Worm (Caenorhabditis elegans): ENCODE data around the gene C30G12.6.
A peak's percentile ranks its signal among the peaks of the same experiment; 100 is the strongest.

Gene C30G12.6

ce11 chrII:7289923-7290476, 5.8 kb downstream of the C30G12.6 start, which contains the start of gene C30G12.2:
Gene C30G12.2, plus strand, starts transcription at chrII:7290426.
- TF ChIP-seq ceh-83 (GFP tag; optimal IDR thresholded peaks at IDR 0.05) = no peak
- no peak for TF ChIP-seq nhr-28 (tag; optimal IDR thresholded peaks at IDR 0.05)
- no peak for TF ChIP-seq M03D4.4 (tag; optimal IDR thresholded peaks at IDR 0.05)
- TF ChIP-seq nhr-2 (tag; optimal IDR thresholded peaks at IDR 0.05) = no peak

DNA sequence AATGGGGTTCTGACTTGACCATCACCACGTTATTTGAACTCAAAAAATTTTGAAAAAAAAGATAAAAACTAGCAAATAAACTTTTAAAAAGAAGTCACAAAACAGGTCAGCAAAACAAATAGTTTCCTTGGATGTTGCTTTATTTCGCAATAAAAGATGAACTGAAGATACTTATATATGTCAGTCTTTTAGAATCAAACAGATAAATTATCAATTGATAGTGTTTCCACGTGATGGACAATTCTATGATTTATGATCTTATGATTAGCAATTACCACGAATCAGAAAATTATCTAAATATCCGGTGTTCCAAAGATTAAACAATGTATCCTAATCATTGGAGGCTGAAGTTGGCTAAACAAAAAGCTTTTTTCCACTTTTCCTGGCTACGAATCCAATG, 8.1 kb downstream of the C30G12.6 start:
- TF ChIP-seq elt-3 (tag; optimal IDR thresholded peaks at IDR 0.05) (peak; percentile 73), unc-62 (GFP tag; optimal IDR thresholded peaks at IDR 0.05) (no peak)

ce11 chrII:7287140-7287539, 8.7 kb downstream of the C30G12.6 start:
- no peak for TF ChIP-seq drap-1 (GFP tag; optimal IDR thresholded peaks at IDR 0.05)
- TF ChIP-seq tbx-8 (GFP tag; optimal IDR thresholded peaks at IDR 0.05) = no peak
- no peak for TF ChIP-seq nhr-76 (tag; optimal IDR thresholded peaks at IDR 0.05)
- TF ChIP-seq hlh-1 (tag; optimal IDR thresholded peaks at IDR 0.05) = no peak
- no peak for TF ChIP-seq ceh-39 (tag; optimal IDR thresholded peaks at IDR 0.05)
- TF ChIP-seq unc-39 (tag; optimal IDR thresholded peaks at IDR 0.05) = no peak
- no peak for TF ChIP-seq mls-2 (tag; optimal IDR thresholded peaks at IDR 0.05)
- no peak for TF ChIP-seq zip-8 (tag; optimal IDR thresholded peaks at IDR 0.05)
- TF ChIP-seq M03D4.4 (tag; optimal IDR thresholded peaks at IDR 0.05) = no peak
- TF ChIP-seq mep-1 (tag; optimal IDR thresholded peaks at IDR 0.05) = no peak
- no peak for TF ChIP-seq ceh-43 (GFP tag; optimal IDR thresholded peaks at IDR 0.05)

ce11 chrII:7283063-7283462, 12.8 kb downstream of the C30G12.6 start:
- TF ChIP-seq ceh-39 (tag; optimal IDR thresholded peaks at IDR 0.05) (no peak), flh-1 (GFP tag; optimal IDR thresholded peaks at IDR 0.05) (no peak), sptf-1 (tag; optimal IDR thresholded peaks at IDR 0.05) (no peak), nhr-237 (tag; optimal IDR thresholded peaks at IDR 0.05) (no peak), nhr-76 (tag; optimal IDR thresholded peaks at IDR 0.05) (no peak), unc-62 (GFP tag; optimal IDR thresholded peaks at IDR 0.05) (no peak), drap-1 (GFP tag; optimal IDR thresholded peaks at IDR 0.05) (no peak), ces-1 (GFP tag; optimal IDR thresholded peaks at IDR 0.05) (no peak), mab-5 (tag; optimal IDR thresholded peaks at IDR 0.05) (no peak), blmp-1 (tag; optimal IDR thresholded peaks at IDR 0.05) (no peak), hlh-1 (tag; optimal IDR thresholded peaks at IDR 0.05) (no peak), cnd-1 (tag; optimal IDR thresholded peaks at IDR 0.05) (no peak), unc-120 (tag; optimal IDR thresholded peaks at IDR 0.05; ENCODE audit: poor library complexity, severe bottlenecking) (no peak), nhr-2 (tag; optimal IDR thresholded peaks at IDR 0.05) (no peak), ceh-43 (GFP tag; optimal IDR thresholded peaks at IDR 0.05) (no peak), nhr-28 (tag; optimal IDR thresholded peaks at IDR 0.05) (no peak), lsy-2 (tag; optimal IDR thresholded peaks at IDR 0.05) (no peak), lin-32 (GFP tag; optimal IDR thresholded peaks at IDR 0.05) (no peak), ztf-11 (tag; optimal IDR thresholded peaks at IDR 0.05) (no peak), elt-1 (tag; optimal IDR thresholded peaks at IDR 0.05; ENCODE audit: borderline replicate concordance, insufficient read depth) (no peak)

DNA sequence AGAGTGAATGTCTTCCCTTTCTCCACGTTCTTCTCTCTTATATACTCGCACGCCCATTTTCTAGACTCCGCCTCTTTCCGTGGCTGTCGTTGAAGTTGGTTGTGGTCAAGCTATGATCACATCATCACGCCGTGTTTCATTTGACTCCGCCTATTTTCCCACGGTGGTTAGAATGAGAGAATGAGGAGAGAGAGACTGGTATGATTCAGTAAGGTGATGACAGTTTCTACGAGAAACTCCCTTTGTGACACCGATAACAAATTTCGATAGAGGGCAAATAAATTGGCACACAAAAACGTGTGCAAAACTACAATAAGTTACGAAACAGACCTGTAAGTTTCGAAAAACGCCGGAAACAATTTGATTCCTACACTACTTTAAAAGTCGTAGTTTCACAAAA, 15.2 kb downstream of the C30G12.6 start:
- TF ChIP-seq unc-39 (tag; optimal IDR thresholded peaks at IDR 0.05) (no peak), elt-1 (tag; optimal IDR thresholded peaks at IDR 0.05; ENCODE audit: borderline replicate concordance, insufficient read depth) (no peak), nhr-28 (tag; optimal IDR thresholded peaks at IDR 0.05) (no peak)

ce11 chrII:7279808-7280207, 16.0 kb downstream of the C30G12.6 start:
- TF ChIP-seq flh-1 (GFP tag; optimal IDR thresholded peaks at IDR 0.05) (no peak), nhr-237 (tag; optimal IDR thresholded peaks at IDR 0.05) (no peak), ceh-43 (GFP tag; optimal IDR thresholded peaks at IDR 0.05) (no peak), blmp-1 (tag; optimal IDR thresholded peaks at IDR 0.05) (no peak), sptf-1 (tag; optimal IDR thresholded peaks at IDR 0.05) (no peak), cnd-1 (tag; optimal IDR thresholded peaks at IDR 0.05) (no peak), ceh-83 (GFP tag; optimal IDR thresholded peaks at IDR 0.05) (no peak), ztf-11 (tag; optimal IDR thresholded peaks at IDR 0.05) (no peak), hlh-1 (tag; optimal IDR thresholded peaks at IDR 0.05) (no peak), pha-4 (tag; optimal IDR thresholded peaks at IDR 0.05) (no peak), nhr-76 (tag; optimal IDR thresholded peaks at IDR 0.05) (no peak), mab-5 (tag; optimal IDR thresholded peaks at IDR 0.05) (no peak), elt-3 (tag; optimal IDR thresholded peaks at IDR 0.05) (no peak)
